Fruit fly (Drosophila melanogaster) Kc167 (cell line): ENCODE measurements around the gene CG13127.

Experiments used
- Myc ChIP-seq: fragments of >200 bp; optimal IDR thresholded peaks from 2 replicates; lab custom pipeline; 2017; ENCODE audit warnings: missing external identifiers
- psq ChIP-seq: fragments of >200 bp; optimal IDR thresholded peaks from 2 replicates; lab custom pipeline; 2017; ENCODE audit warnings: missing external identifiers

dm6 chr2L:9989846-9990506 lies 36.5 kb upstream of the CG13127 start:
- TF ChIP-seq psq (lab: Kevin White, UChicago) (no peak), Myc (no peak)
